Fruit fly (Drosophila melanogaster) whole organism, pupa: ENCODE measurements around the gene Nf1.

Experiments
- CG13204 ChIP-seq: fragments of 200-800 bp; sonication (Bioruptor generic); optimal IDR thresholded peaks from 2 replicates; lab custom pipeline; 2018; ENCODE audit warnings: missing biosample characterization, mild to moderate bottlenecking, missing genetic modification characterization, moderate library complexity
- CG15710 ChIP-seq: fragments of 200-800 bp; sonication (Bioruptor generic); optimal IDR thresholded peaks from 2 replicates; lab custom pipeline; 2018; ENCODE audit warnings: missing biosample characterization, mild to moderate bottlenecking, missing genetic modification characterization, moderate library complexity
- CG17806 ChIP-seq: fragments of 200-800 bp; sonication (Bioruptor generic); optimal IDR thresholded peaks from 2 replicates; lab custom pipeline; 2018; ENCODE audit warnings: missing biosample characterization, mild to moderate bottlenecking, missing genetic modification characterization, moderate library complexity
- CG8159 ChIP-seq: fragments of 200-800 bp; sonication (Bioruptor generic); optimal IDR thresholded peaks from 3 replicates; lab custom pipeline; 2018; ENCODE audit warnings: missing biosample characterization, mild to moderate bottlenecking, missing genetic modification characterization, moderate library complexity
- D1 ChIP-seq: fragments of 200-800 bp; sonication (Bioruptor generic); optimal IDR thresholded peaks from 2 replicates; lab custom pipeline; 2018; ENCODE audit warnings: missing biosample characterization, mild to moderate bottlenecking, missing genetic modification characterization, moderate library complexity
- EcR ChIP-seq: fragments of 200-800 bp; sonication (Bioruptor generic); optimal IDR thresholded peaks from 3 replicates; lab custom pipeline; 2019; ENCODE audit warnings: missing biosample characterization, missing genetic modification characterization, mild to moderate bottlenecking, moderate library complexity, missing genetic modification reagents
- Ets98B ChIP-seq: fragments of 200-800 bp; sonication (Bioruptor generic); IDR thresholded peaks from 2 replicates; pipeline ENCODE4 v1.3.6; 2022; ENCODE audit warnings: missing biosample characterization, missing genetic modification characterization
- Pif1A ChIP-seq: fragments of 200-800 bp; sonication (Bioruptor generic); optimal IDR thresholded peaks from 3 replicates; lab custom pipeline; 2016; ENCODE audit warnings: missing biosample characterization, missing genetic modification characterization
- Pif1B ChIP-seq: fragments of 200-800 bp; sonication (Bioruptor generic); optimal IDR thresholded peaks from 3 replicates; lab custom pipeline; 2016; ENCODE audit warnings: missing biosample characterization, missing genetic modification characterization
- Snoo ChIP-seq: fragments of 200-800 bp; sonication (Bioruptor generic); optimal IDR thresholded peaks from 3 replicates; lab custom pipeline; 2017; ENCODE audit warnings: missing biosample characterization, mild to moderate bottlenecking, missing genetic modification characterization, inconsistent platforms
- rn ChIP-seq: fragments of 200-800 bp; sonication (Bioruptor generic); IDR thresholded peaks from 2 replicates; pipeline ENCODE4 v1.3.6; 2022; ENCODE audit warnings: missing biosample characterization, missing genetic modification characterization

dm6 chr3R:25999130-25999529 is 16.3 kb downstream of the Nf1 start:
- TF ChIP-seq Snoo (tag; lab: Kevin White, UChicago) = no peak
- TF ChIP-seq CG15710 = no peak
- TF ChIP-seq Pif1A (GFP tag; lab: Kevin White, UChicago) = no peak
- no peak for TF ChIP-seq EcR (GFP tag; lab: Kevin White, UChicago)
- TF ChIP-seq Pif1B = no peak
- no peak for TF ChIP-seq CG17806 (tag; lab: Kevin White, UChicago)
- TF ChIP-seq D1 (tag; lab: Kevin White, UChicago) = no peak
- TF ChIP-seq CG13204 (GFP tag; lab: Kevin White, UChicago) = no peak
- TF ChIP-seq rn (GFP tag; lab: Robert Waterston, UW) = no peak
- no peak for TF ChIP-seq CG8159 (tag; lab: Kevin White, UChicago)
- TF ChIP-seq Ets98B = no peak
